Worm (Caenorhabditis elegans) whole organism, L1 larva: ENCODE data around the gene F35H10.6.

ENCODE experiments used
- C34B4.2 ChIP-seq: sonication (generic microtip); optimal IDR thresholded peaks from 2 replicates; lab custom pipeline; 2017; ENCODE audit warnings: mild to moderate bottlenecking, missing genetic modification characterization, missing compliant biosample characterization
- ceh-82 ChIP-seq, 3 experiments: fragments of 150-350 bp in 1 of 3; sonication (generic microtip) in 2 of 3; optimal IDR thresholded peaks; 2 replicates each; lab custom pipeline; 2014 to 2017; ENCODE audit warnings: missing biosample characterization in 3 of 3, missing genetic modification characterization in 3 of 3
- fkh-10 ChIP-seq: sonication (generic microtip); optimal IDR thresholded peaks from 2 replicates; lab custom pipeline; 2017; ENCODE audit warnings: missing biosample characterization, missing genetic modification reagents, missing genetic modification characterization
- mdl-1 ChIP-seq, 2 experiments: fragments of 150-350 bp; optimal IDR thresholded peaks; 2 replicates each; lab custom pipeline; 2014 to 2017; ENCODE audit warnings: missing biosample characterization in 2 of 2, missing genetic modification characterization in 2 of 2, inconsistent platforms in 1 of 2
- nhr-237 ChIP-seq: fragments of 150-350 bp; optimal IDR thresholded peaks from 2 replicates; lab custom pipeline; 2014; ENCODE audit warnings: missing biosample characterization, missing genetic modification characterization
- nhr-28 ChIP-seq: fragments of 150-350 bp; optimal IDR thresholded peaks from 2 replicates; lab custom pipeline; 2014; ENCODE audit warnings: missing biosample characterization, missing genetic modification characterization
- pqm-1 ChIP-seq: sonication (generic microtip); optimal IDR thresholded peaks from 3 replicates; lab custom pipeline; 2017; ENCODE audit warnings: missing biosample characterization, missing genetic modification characterization
- tbx-2 ChIP-seq: sonication (generic microtip); optimal IDR thresholded peaks from 2 replicates; lab custom pipeline; 2016; ENCODE audit warnings: missing genetic modification characterization, missing compliant biosample characterization

ce11 chrIV:8252856-8253255, 46.9 kb upstream of the F35H10.6 start:
- no peak for TF ChIP-seq nhr-28
- TF ChIP-seq pqm-1 (tag; lab: Kevin White, UChicago), result no peak
- TF ChIP-seq nhr-237 (tag; lab: Kevin White, UChicago), result no peak
- peak in 1 of 2 experiments; percentile 91 for TF ChIP-seq mdl-1 (tag; optimal IDR thresholded peaks at IDR 0.05; lab: Kevin White, UChicago)
- peak; percentile 62 for TF ChIP-seq tbx-2 (tag; lab: Kevin White, UChicago)
- peak; percentile 41 to 86 (median 61) for TF ChIP-seq ceh-82 (tag; optimal IDR thresholded peaks at IDR 0.05; lab: Kevin White, UChicago)
- peak; percentile 38 for TF ChIP-seq fkh-10 (GFP tag; lab: Kevin White, UChicago)
- TF ChIP-seq C34B4.2 (tag; lab: Kevin White, UChicago), result no peak
